Fruit fly (Drosophila melanogaster): ENCODE results near the gene CG7326.

Gene CG7326

dm6 chrX:18910827-18911226 is 47.3 kb upstream of the CG7326 start (continued):
- TF ChIP-seq CG7372 (GFP tag; IDR thresholded peaks at IDR 0.05) (no peak), Spps (tag; optimal IDR thresholded peaks at IDR 0.05) (no peak), CG9727 (GFP tag; optimal IDR thresholded peaks at IDR 0.05) (peak; percentile 18), CG6272 (GFP tag; IDR thresholded peaks at IDR 0.05) (no peak), cwo (GFP tag; optimal IDR thresholded peaks at IDR 0.05) (no peak), CG10565 (GFP tag; optimal IDR thresholded peaks at IDR 0.05) (no peak), Chrac-16 (GFP tag; optimal IDR thresholded peaks at IDR 0.05) (no peak), gsb (GFP tag; IDR thresholded peaks at IDR 0.05) (no peak), Atf6 (GFP tag; IDR thresholded peaks at IDR 0.05) (no peak), CG30403 (GFP tag; optimal IDR thresholded peaks at IDR 0.05) (no peak), Bgb (GFP tag; IDR thresholded peaks at IDR 0.05; ENCODE audit: partially characterized antibody) (no peak), klu (GFP tag; IDR thresholded peaks at IDR 0.05) (no peak), az2 (GFP tag; optimal IDR thresholded peaks at IDR 0.05) (peak; percentile 6), pum (GFP tag; optimal IDR thresholded peaks at IDR 0.05) (no peak), phol (tag; optimal IDR thresholded peaks at IDR 0.05) (peak; percentile 53), dysf (GFP tag; IDR thresholded peaks at IDR 0.05) (0 out of 3 replicates have a peak, but pooled peaks have one; percentile 12), sna (GFP tag; IDR thresholded peaks at IDR 0.05; ENCODE audit: partially characterized antibody) (no peak), CG11695 (GFP tag; IDR thresholded peaks at IDR 0.05) (no peak), stwl (tag; optimal IDR thresholded peaks at IDR 0.05) (no peak), CG18476 (GFP tag; optimal IDR thresholded peaks at IDR 0.05) (no peak), Pdp1 (GFP tag; optimal IDR thresholded peaks at IDR 0.05) (peak in 1 of 2 experiments; percentile 23), fd96Cb (tag; optimal IDR thresholded peaks at IDR 0.05) (peak; percentile 41), Nf-YB (GFP tag; optimal IDR thresholded peaks at IDR 0.05) (no peak), Hand (GFP tag; optimal IDR thresholded peaks at IDR 0.05) (no peak), CG9817 (tag; optimal IDR thresholded peaks at IDR 0.05) (no peak), CG13424 (tag; optimal IDR thresholded peaks at IDR 0.05) (peak; percentile 4), bcd (GFP tag; optimal IDR thresholded peaks at IDR 0.05) (no peak), Dip3 (GFP tag; optimal IDR thresholded peaks at IDR 0.05) (no peak), pita (GFP tag; optimal IDR thresholded peaks at IDR 0.05) (no peak), CG11560 (tag; IDR thresholded peaks at IDR 0.05) (no peak), Rfx (GFP tag; IDR thresholded peaks at IDR 0.05) (no peak), CG16815 (GFP tag; optimal IDR thresholded peaks at IDR 0.05) (no peak), sim (GFP tag; IDR thresholded peaks at IDR 0.05) (no peak), CG18619 (GFP tag; optimal IDR thresholded peaks at IDR 0.05) (no peak), CG43689 (GFP tag; IDR thresholded peaks at IDR 0.05) (no peak), CG17568 (GFP tag; optimal IDR thresholded peaks at IDR 0.05) (no peak), CG13296 (GFP tag; optimal IDR thresholded peaks at IDR 0.05) (no peak), Bdp1 (GFP tag; optimal IDR thresholded peaks at IDR 0.05) (no peak), sens-2 (GFP tag; IDR thresholded peaks at IDR 0.05) (no peak), chm (GFP tag; IDR thresholded peaks at IDR 0.05) (no peak), hb (GFP tag; IDR thresholded peaks at IDR 0.05; ENCODE audit: partially characterized antibody) (no peak), CG2199 (GFP tag; IDR thresholded peaks at IDR 0.05) (no peak), Ptx1 (GFP tag; IDR thresholded peaks at IDR 0.05) (0 out of 2 replicates have a peak, but pooled peaks have one; percentile 7), HHEX (GFP tag; optimal IDR thresholded peaks at IDR 0.05) (no peak), dmrt99B (tag; optimal IDR thresholded peaks at IDR 0.05) (peak; percentile 21), Sox100B (GFP tag; optimal IDR thresholded peaks at IDR 0.05) (no peak), sisA (GFP tag; IDR thresholded peaks at IDR 0.05) (0 out of 2 replicates have a peak, but pooled peaks have one; percentile 11), CrebB (tag; optimal IDR thresholded peaks at IDR 0.05) (no peak), Oaz (GFP tag; IDR thresholded peaks at IDR 0.05) (no peak), CG31441 (GFP tag; IDR thresholded peaks at IDR 0.05) (peak; percentile 46; the same call in 1 of the 2 replicates), CG15479 (GFP tag; optimal IDR thresholded peaks at IDR 0.05) (no peak)
